Fruit fly (Drosophila melanogaster): ENCODE measurements around the gene CG32263.

The CG32263 gene

DNA sequence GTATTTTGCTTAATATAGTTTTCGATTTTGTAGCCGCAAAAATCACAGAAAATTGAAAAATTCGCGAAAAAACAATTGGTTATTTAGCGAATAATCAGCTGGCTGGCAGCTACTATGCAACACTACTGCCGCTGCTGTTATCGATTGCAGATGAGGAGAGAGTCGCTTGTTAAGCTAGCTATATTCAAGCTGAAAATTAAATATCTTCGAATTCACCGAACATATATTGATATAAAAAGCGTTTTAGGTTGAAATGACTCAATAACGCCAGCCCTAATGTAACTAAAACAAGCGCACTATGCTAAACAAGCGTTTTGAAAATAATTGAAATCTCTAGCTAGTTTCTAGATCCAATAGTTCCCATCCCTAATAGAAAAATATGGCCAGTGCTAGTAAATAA, 4.6 kb downstream of the CG32263 start, which contains the start of the genes CG32264, ntc and IntS10 (continued):
- TF ChIP-seq CG2202 (tag; optimal IDR thresholded peaks at IDR 0.05) = no peak
- peak; percentile 47 for TF ChIP-seq NC2β (GFP tag; optimal IDR thresholded peaks at IDR 0.05)
- TF ChIP-seq NfI (GFP tag; optimal IDR thresholded peaks at IDR 0.05) = peak; percentile 80
- no peak for TF ChIP-seq Hand (GFP tag; optimal IDR thresholded peaks at IDR 0.05)
- TF ChIP-seq CG3995 (GFP tag; optimal IDR thresholded peaks at IDR 0.05) = no peak
- 0 out of 2 replicates have a peak, but pooled peaks have one; percentile 33 for TF ChIP-seq ato (GFP tag; IDR thresholded peaks at IDR 0.05; ENCODE audit: partially characterized antibody)
- TF ChIP-seq chinmo (GFP tag; IDR thresholded peaks at IDR 0.05; ENCODE audit: partially characterized antibody) = no peak
- TF ChIP-seq CG10321 (GFP tag; IDR thresholded peaks at IDR 0.05) = peak; percentile 22; the same call in 1 of the 2 replicates
- TF ChIP-seq tup (GFP tag; optimal IDR thresholded peaks at IDR 0.05) = peak; percentile 32
- TF ChIP-seq cato (GFP tag; optimal IDR thresholded peaks at IDR 0.05; ENCODE audit: borderline replicate concordance) = peak; percentile 61
- no peak for TF ChIP-seq Rx (GFP tag; IDR thresholded peaks at IDR 0.05)
- TF ChIP-seq Scr (GFP tag; IDR thresholded peaks at IDR 0.05; ENCODE audit: partially characterized antibody) = peak; percentile 63
- peak; percentile 40; the same call in 2 of the 3 replicates for TF ChIP-seq CG34224 (GFP tag; IDR thresholded peaks at IDR 0.05; ENCODE audit: partially characterized antibody)
- peak; percentile 47 for TF ChIP-seq jing (GFP tag; optimal IDR thresholded peaks at IDR 0.05)
- peak; percentile 79 for TF ChIP-seq maf-S (GFP tag; optimal IDR thresholded peaks at IDR 0.05)
- no peak for TF ChIP-seq Opbp (GFP tag; IDR thresholded peaks at IDR 0.05; ENCODE audit: partially characterized antibody)
- peak; percentile 68 for TF ChIP-seq CG34376 (GFP tag; optimal IDR thresholded peaks at IDR 0.05)
- TF ChIP-seq CG4820 (GFP tag; optimal IDR thresholded peaks at IDR 0.05) = peak; percentile 49
- peak; percentile 36 for TF ChIP-seq CG1233 (GFP tag; optimal IDR thresholded peaks at IDR 0.05)
- TF ChIP-seq zen2 (GFP tag; IDR thresholded peaks at IDR 0.05; ENCODE audit: partially characterized antibody) = no peak
- TF ChIP-seq en (GFP tag; optimal IDR thresholded peaks at IDR 0.05) = peak; percentile 49
- no peak for TF ChIP-seq CG15269 (tag; optimal IDR thresholded peaks at IDR 0.05)
- TF ChIP-seq CG32532 (GFP tag; IDR thresholded peaks at IDR 0.05) = peak; percentile 63
- TF ChIP-seq CG7786 (GFP tag; optimal IDR thresholded peaks at IDR 0.05) = peak; percentile 78
- peak; percentile 64; the same call in 2 of the 3 replicates for TF ChIP-seq dysf (GFP tag; IDR thresholded peaks at IDR 0.05)
- TF ChIP-seq CG5245 (GFP tag; optimal IDR thresholded peaks at IDR 0.05) = peak; percentile 38
- TF ChIP-seq MESR4 (GFP tag; optimal IDR thresholded peaks at IDR 0.05) = peak; percentile 2
- TF ChIP-seq aop (GFP tag; IDR thresholded peaks at IDR 0.05) = no peak
- no peak for TF ChIP-seq GATAe (GFP tag; conservative IDR thresholded peaks at IDR 0.05)
- no peak for TF ChIP-seq Sox102F (GFP tag; optimal IDR thresholded peaks at IDR 0.05)
- no peak for TF ChIP-seq gsb (GFP tag; IDR thresholded peaks at IDR 0.05)
- TF ChIP-seq CG13894 (tag; optimal IDR thresholded peaks at IDR 0.05) = peak; percentile 62
- 0 out of 2 replicates have a peak, but pooled peaks have one; percentile 5 for TF ChIP-seq CG32772 (GFP tag; IDR thresholded peaks at IDR 0.05)
- peak; percentile 55 for TF ChIP-seq CG17385 (GFP tag; optimal IDR thresholded peaks at IDR 0.05)
- TF ChIP-seq CG3065 (GFP tag; optimal IDR thresholded peaks at IDR 0.05) = peak; percentile 22
- peak; percentile 65 for TF ChIP-seq dmrt11E (tag; optimal IDR thresholded peaks at IDR 0.05)
- peak in 1 of 2 experiments; percentile 73 for TF ChIP-seq Hr51 (GFP tag; optimal IDR thresholded peaks at IDR 0.05)
- TF ChIP-seq CG12942 (GFP tag; optimal IDR thresholded peaks at IDR 0.05) = peak; percentile 73
- TF ChIP-seq unc-4 (GFP tag; IDR thresholded peaks at IDR 0.05; ENCODE audit: partially characterized antibody) = peak; percentile 60
- peak; percentile 24 for TF ChIP-seq Dp (GFP tag; optimal IDR thresholded peaks at IDR 0.05)
- TF ChIP-seq so (GFP tag; IDR thresholded peaks at IDR 0.05) = no peak
- TF ChIP-seq CG1024 (GFP tag; IDR thresholded peaks at IDR 0.05) = 0 out of 2 replicates have a peak, but pooled peaks have one; percentile 9
- peak; percentile 75 for TF ChIP-seq her (GFP tag; optimal IDR thresholded peaks at IDR 0.05)
- peak; percentile 60; the same call in 2 of the 3 replicates for TF ChIP-seq HLH4C (GFP tag; IDR thresholded peaks at IDR 0.05; ENCODE audit: partially characterized antibody)
- no peak for TF ChIP-seq D (optimal IDR thresholded peaks at IDR 0.05)
- peak; percentile 7 for TF ChIP-seq D (GFP tag; optimal IDR thresholded peaks at IDR 0.05)
- TF ChIP-seq CG11560 (tag; IDR thresholded peaks at IDR 0.05) = peak; percentile 31; the same call in 2 of the 3 replicates
- TF ChIP-seq H15 (GFP tag; IDR thresholded peaks at IDR 0.05) = no peak
- TF ChIP-seq CG17568 (GFP tag; optimal IDR thresholded peaks at IDR 0.05) = peak; percentile 14

Data from whole organism, embryonic.